Worm (Caenorhabditis elegans) whole organism, midembryonic: ENCODE data around the gene ssp-32.

Experiments
- cog-1 ChIP-seq: sonication (generic microtip); optimal IDR thresholded peaks from 2 replicates; lab custom pipeline; 2016; ENCODE audit warnings: missing genetic modification characterization, missing compliant biosample characterization
- tab-1 ChIP-seq: fragments of 200-800 bp; sonication (Bioruptor generic); IDR thresholded peaks from 2 replicates; pipeline ENCODE4 v1.3.6; 2022; ENCODE audit warnings: missing genetic modification characterization, missing compliant biosample characterization
- ztf-23 ChIP-seq: fragments of 200-800 bp; sonication (Bioruptor generic); IDR thresholded peaks from 2 replicates; pipeline ENCODE4 v1.3.6; 2022; ENCODE audit warnings: missing genetic modification reagents, missing genetic modification characterization, missing compliant biosample characterization

- TF ChIP-seq tab-1 (GFP tag; lab: Robert Waterston, UW), result no peak
- TF ChIP-seq cog-1, result no peak
- TF ChIP-seq ztf-23, result no peak
These were observed 25.8 kb upstream of the ssp-32 start for ce11 chrIV:9869344-9869743.
